Worm (Caenorhabditis elegans): ENCODE measurements around the gene chil-3.

Gene chil-3

DNA sequence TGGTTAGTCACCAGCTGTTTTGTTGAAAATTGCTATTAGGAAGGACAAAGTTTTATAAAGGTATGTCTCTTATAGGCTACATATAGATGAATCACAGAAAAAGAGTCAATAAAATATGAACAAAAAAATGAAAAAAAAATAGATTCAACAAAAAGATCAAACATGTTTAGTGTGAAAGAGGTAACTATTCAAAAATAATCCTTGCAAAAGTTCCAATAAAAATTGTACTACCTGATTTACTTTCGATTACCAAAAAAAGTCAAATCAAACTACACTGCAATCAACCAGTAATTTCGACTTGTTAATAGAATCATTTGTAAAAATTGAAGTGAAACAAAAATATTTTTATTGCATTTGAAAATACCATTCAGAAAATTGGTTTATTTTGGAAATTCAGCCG is 10.3 kb downstream of the chil-3 start, which contains the start of gene ZK938.10:
ZK938.10 (minus strand) TSS at position 101 of the 400 bp plus-strand sequence.
- no peak for TF ChIP-seq lim-7 (GFP tag; IDR thresholded peaks at IDR 0.05)
- no peak for TF ChIP-seq R02D3.7 (tag; optimal IDR thresholded peaks at IDR 0.05)
- TF ChIP-seq mep-1 (tag; optimal IDR thresholded peaks at IDR 0.05) = no peak

ce11 chrII:9849497-9849896 is 11.8 kb downstream of the chil-3 start, which contains the start of gene old-2:
Gene old-2, minus strand, starts transcription at chrII:9849597.
- TF ChIP-seq Y75B8A.6 (GFP tag; IDR thresholded peaks at IDR 0.05) = no peak
- TF ChIP-seq unc-39 (tag; optimal IDR thresholded peaks at IDR 0.05) = no peak
- no peak for TF ChIP-seq sdz-12 (GFP tag; optimal IDR thresholded peaks at IDR 0.05)
- TF ChIP-seq attf-4 (tag; optimal IDR thresholded peaks at IDR 0.05) = no peak
- TF ChIP-seq nhr-77 (tag; optimal IDR thresholded peaks at IDR 0.05) = no peak
- TF ChIP-seq pha-4 (GFP tag; IDR thresholded peaks at IDR 0.05) = no peak
- TF ChIP-seq pha-4 (tag; optimal IDR thresholded peaks at IDR 0.05) = no peak
- TF ChIP-seq lin-38 (GFP tag; IDR thresholded peaks at IDR 0.05) = no peak
- TF ChIP-seq zag-1 (tag; optimal IDR thresholded peaks at IDR 0.05) = no peak
- TF ChIP-seq dmd-8 (GFP tag; IDR thresholded peaks at IDR 0.05) = no peak
- TF ChIP-seq ceh-62 (tag; optimal IDR thresholded peaks at IDR 0.05) = no peak
- TF ChIP-seq daf-12 (tag; optimal IDR thresholded peaks at IDR 0.05) = no peak
- TF ChIP-seq nhr-42 (GFP tag; IDR thresholded peaks at IDR 0.05) = no peak
- no peak for TF ChIP-seq F26F4.8 (GFP tag; conservative IDR thresholded peaks at IDR 0.05)
- TF ChIP-seq R02D3.7 (tag; optimal IDR thresholded peaks at IDR 0.05) = no peak

DNA sequence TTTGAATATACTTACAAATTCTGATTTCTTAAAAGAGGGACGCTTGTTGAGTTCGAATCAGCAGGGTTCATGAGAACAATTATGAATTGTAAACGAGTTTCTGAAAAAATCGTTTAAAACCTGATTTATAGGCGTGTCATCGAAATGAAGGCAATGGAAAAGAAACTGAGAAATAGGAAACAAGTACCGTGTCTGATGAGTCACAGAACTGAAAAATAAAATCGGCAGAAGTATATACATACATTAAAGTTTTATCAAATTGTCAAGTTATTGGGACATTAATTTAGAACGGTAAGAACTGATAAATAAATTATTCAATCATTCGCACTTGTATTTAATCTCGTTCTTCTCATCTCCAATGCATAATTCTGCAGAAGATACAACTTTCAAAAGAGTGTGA is 16.1 kb downstream of the chil-3 start, which contains the start of gene chil-9:
chil-9 (minus strand) TSS at position 101 of the 400 bp plus-strand sequence.
- no peak for TF ChIP-seq ZK546.5 (tag; optimal IDR thresholded peaks at IDR 0.05)
- no peak for TF ChIP-seq lir-3 (tag; optimal IDR thresholded peaks at IDR 0.05)
- TF ChIP-seq R02D3.7 (tag; optimal IDR thresholded peaks at IDR 0.05) = no peak
- no peak for TF ChIP-seq D1046.2 (GFP tag; IDR thresholded peaks at IDR 0.05)
- no peak for TF ChIP-seq nhr-11 (tag; optimal IDR thresholded peaks at IDR 0.05)
- TF ChIP-seq snpc-4 (tag; optimal IDR thresholded peaks at IDR 0.05) = no peak
- peak in 1 of 2 experiments; percentile 31 for TF ChIP-seq unc-62 (GFP tag; optimal IDR thresholded peaks at IDR 0.05 in 1 of 2)
- no peak for TF ChIP-seq unc-62 (tag; optimal IDR thresholded peaks at IDR 0.05)
- TF ChIP-seq hif-1 (tag; optimal IDR thresholded peaks at IDR 0.05) = no peak

ce11 chrII:9841985-9842505 is 19.2 kb downstream of the chil-3 start, which contains the start of gene rnh-1.2:
Gene rnh-1.2, minus strand, starts transcription at chrII:9842035.
- TF ChIP-seq R02D3.7 (tag; optimal IDR thresholded peaks at IDR 0.05) = peak; percentile 56
- TF ChIP-seq daf-19 (GFP tag; conservative IDR thresholded peaks at IDR 0.05) = no peak

DNA sequence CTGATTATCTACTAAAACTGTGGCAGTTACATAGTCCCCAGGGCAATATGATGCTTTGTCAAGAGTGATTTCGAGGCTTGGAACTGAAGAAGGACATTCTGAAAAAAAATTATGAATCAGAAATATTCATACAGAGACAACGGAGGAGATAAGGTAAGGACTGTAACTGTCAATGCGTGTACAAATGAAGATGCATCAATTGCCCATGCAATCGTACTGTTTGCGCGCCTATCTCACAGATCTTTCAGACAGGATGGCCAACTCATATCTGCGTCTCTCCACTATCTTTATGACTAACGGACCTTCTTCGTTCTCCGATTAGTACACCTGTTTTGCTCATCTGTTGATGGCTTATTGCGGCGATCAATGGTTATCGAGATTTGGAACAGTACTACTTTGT is 21.0 kb downstream of the chil-3 start, which contains the start of gene ZK938.11:
ZK938.11 (minus strand) TSS at position 101 of the 400 bp plus-strand sequence.
- no peak for TF ChIP-seq arid-1 (GFP tag; conservative IDR thresholded peaks at IDR 0.05)
- TF ChIP-seq ceh-32 (tag; optimal IDR thresholded peaks at IDR 0.05; ENCODE audit: poor library complexity) = no peak

DNA sequence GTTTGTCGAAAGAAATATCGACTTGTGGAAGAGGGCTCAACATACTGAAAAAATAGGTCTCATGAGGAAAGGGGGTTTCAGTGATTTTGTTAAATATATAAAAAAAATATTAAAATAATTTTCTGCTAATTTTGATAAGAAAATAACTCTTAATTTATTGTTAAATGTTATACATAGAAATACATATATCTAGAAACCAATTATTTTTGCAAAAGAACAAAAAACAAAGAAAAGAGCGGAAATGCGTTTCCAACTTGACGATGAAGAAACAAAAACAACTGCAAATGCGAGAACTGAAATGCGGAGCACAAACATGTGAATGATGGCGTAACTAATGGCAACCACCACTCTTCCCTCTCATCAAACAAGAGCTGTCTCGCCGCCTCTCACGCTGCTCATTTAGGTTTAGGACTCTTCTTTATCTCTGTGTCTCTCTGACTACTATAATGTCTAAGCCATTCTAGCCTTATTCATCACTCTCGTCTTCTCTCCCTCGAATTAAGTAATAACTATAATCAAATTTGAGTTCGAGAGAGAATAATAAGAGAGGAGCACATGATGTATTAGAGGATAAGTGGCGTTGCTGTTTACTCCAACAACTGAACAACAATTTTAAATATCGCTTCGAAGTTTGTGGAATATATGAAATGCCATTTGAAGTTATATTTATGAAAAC is 22.9 kb downstream of the chil-3 start, which contains the start of gene arrd-4:
arrd-4 (minus strand) TSS at position 51 of the 676 bp plus-strand sequence.
- TF ChIP-seq unc-130 (GFP tag; optimal IDR thresholded peaks at IDR 0.05) (no peak), nhr-11 (tag; optimal IDR thresholded peaks at IDR 0.05) (peak; percentile 66)

DNA sequence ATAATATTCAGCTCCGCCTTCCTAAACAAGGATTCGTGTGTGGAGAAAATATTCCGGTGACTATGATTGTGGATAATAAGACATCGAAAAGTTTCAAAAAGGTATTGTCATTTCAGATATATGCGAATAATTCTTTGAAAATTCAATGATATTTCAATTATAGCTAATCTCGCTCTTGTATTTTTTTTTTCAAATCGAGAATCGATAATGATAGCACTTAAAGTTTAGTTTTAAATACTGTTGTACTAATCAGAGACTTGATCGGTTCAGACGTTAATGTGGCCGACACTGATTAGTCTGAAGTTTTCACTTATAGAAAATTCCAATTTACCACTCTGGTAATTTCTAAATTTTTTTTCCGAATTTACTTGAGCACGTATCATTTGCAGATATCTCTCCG is 25.3 kb downstream of the chil-3 start:
- TF ChIP-seq unc-62 (GFP tag; optimal IDR thresholded peaks at IDR 0.05 in 1 of 2) (peak in 1 of 2 experiments; percentile 93), unc-62 (tag; optimal IDR thresholded peaks at IDR 0.05) (no peak), egl-43 (GFP tag; IDR thresholded peaks at IDR 0.05) (no peak)
